Worm (Caenorhabditis elegans): Measurements from ENCODE around the gene nhr-76.

nhr-76 gene

DNA sequence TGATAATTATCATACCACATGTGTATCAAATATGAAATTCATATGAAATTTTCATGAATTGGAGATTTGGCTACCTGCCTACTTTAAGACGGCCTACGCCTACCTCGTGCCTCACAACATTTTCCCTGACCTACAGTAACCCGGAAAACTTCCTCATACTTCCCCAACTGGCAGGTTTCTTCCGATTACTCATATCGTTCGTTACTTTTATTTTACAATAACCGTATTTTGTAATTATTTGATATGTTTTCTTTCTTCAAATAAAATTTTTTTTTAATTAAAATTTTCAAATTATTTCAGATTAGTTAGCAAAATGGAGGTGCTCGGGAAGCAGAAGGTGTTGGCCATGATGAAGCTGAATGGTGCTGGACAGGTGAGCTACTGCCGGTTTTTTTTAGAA lies at the start of gene nhr-76:
Gene nhr-76, plus strand, starts transcription at position 301 of the 400 bp plus-strand sequence.
- TF ChIP-seq snpc-1.1 (tag; optimal IDR thresholded peaks at IDR 0.05; ENCODE audit: insufficient read depth) (no peak), F55B11.4 (tag; optimal IDR thresholded peaks at IDR 0.05; ENCODE audit: borderline replicate concordance, insufficient read depth) (no peak), rpc-1 (optimal IDR thresholded peaks at IDR 0.05) (no peak), rpc-1 (tag; optimal IDR thresholded peaks at IDR 0.05) (no peak), sptf-2 (GFP tag; optimal IDR thresholded peaks at IDR 0.05) (no peak)

ce11 chrIV:580512-580911 lies 46.8 kb upstream of the nhr-76 start:
- no peak for TF ChIP-seq die-1 (tag; optimal IDR thresholded peaks at IDR 0.05)
- no peak for TF ChIP-seq hlh-26 (GFP tag; conservative IDR thresholded peaks at IDR 0.05)
- no peak for TF ChIP-seq Y79H2A.3 (GFP tag; conservative IDR thresholded peaks at IDR 0.05)
- TF ChIP-seq lag-1 (GFP tag; IDR thresholded peaks at IDR 0.05), result no peak
- TF ChIP-seq F22D6.2 (tag; optimal IDR thresholded peaks at IDR 0.05), result no peak
- no peak for TF ChIP-seq lsy-27 (tag; optimal IDR thresholded peaks at IDR 0.05; ENCODE audit: borderline replicate concordance, insufficient read depth)
- TF ChIP-seq C06A6.2 (GFP tag; conservative IDR thresholded peaks at IDR 0.05), result no peak
- TF ChIP-seq zfh-2 (GFP tag; conservative IDR thresholded peaks at IDR 0.05), result peak; percentile 75
- no peak for TF ChIP-seq F49E8.2 (tag; optimal IDR thresholded peaks at IDR 0.05; ENCODE audit: insufficient read depth)
- peak; percentile 7; the same call in 1 of the 2 replicates for TF ChIP-seq egrh-3 (GFP tag; IDR thresholded peaks at IDR 0.05)

ce11 chrIV:582130-582529 lies 45.2 kb upstream of the nhr-76 start, which contains the start of gene F56A11.6:
TSS of gene F56A11.6 (minus strand) at chrIV:582230.
- TF ChIP-seq Y79H2A.3 (GFP tag; conservative IDR thresholded peaks at IDR 0.05), result no peak
- TF ChIP-seq rcor-1 (GFP tag; IDR thresholded peaks at IDR 0.05), result no peak
- no peak for TF ChIP-seq bed-1 (GFP tag; IDR thresholded peaks at IDR 0.05)
- no peak for TF ChIP-seq F10E7.11 (tag; optimal IDR thresholded peaks at IDR 0.05)
- no peak for TF ChIP-seq ceh-91 (GFP tag; IDR thresholded peaks at IDR 0.05)
- no peak for TF ChIP-seq K12H6.12 (tag; optimal IDR thresholded peaks at IDR 0.05)
- no peak for TF ChIP-seq lin-26 (GFP tag; IDR thresholded peaks at IDR 0.05)
- no peak for TF ChIP-seq ztf-6 (GFP tag; IDR thresholded peaks at IDR 0.05)
- no peak for TF ChIP-seq tbx-9 (tag; optimal IDR thresholded peaks at IDR 0.05; ENCODE audit: borderline replicate concordance)
- no peak for TF ChIP-seq athp-1 (tag; optimal IDR thresholded peaks at IDR 0.05)
- TF ChIP-seq hrde-1 (tag; optimal IDR thresholded peaks at IDR 0.05; ENCODE audit: borderline replicate concordance), result no peak
- no peak for TF ChIP-seq egrh-3 (GFP tag; IDR thresholded peaks at IDR 0.05)
- no peak for TF ChIP-seq Y53G8AR.9 (GFP tag; conservative IDR thresholded peaks at IDR 0.05)
- no peak for TF ChIP-seq madf-8 (GFP tag; conservative IDR thresholded peaks at IDR 0.05)
- no peak for TF ChIP-seq madf-3 (GFP tag; IDR thresholded peaks at IDR 0.05)
- no peak for TF ChIP-seq B0336.3 (GFP tag; IDR thresholded peaks at IDR 0.05)
- TF ChIP-seq T26A5.8 (tag; optimal IDR thresholded peaks at IDR 0.05), result no peak

ce11 chrIV:584039-584438 lies 43.3 kb upstream of the nhr-76 start:
- no peak for TF ChIP-seq efl-1 (GFP tag; optimal IDR thresholded peaks at IDR 0.05)
- no peak for TF ChIP-seq atf-7 (tag; optimal IDR thresholded peaks at IDR 0.05)
- no peak for TF ChIP-seq F57A8.1 (GFP tag; optimal IDR thresholded peaks at IDR 0.05)
- no peak for TF ChIP-seq lir-1 (GFP tag; conservative IDR thresholded peaks at IDR 0.05)
- TF ChIP-seq F39B2.1 (GFP tag; IDR thresholded peaks at IDR 0.05), result no peak
- no peak for TF ChIP-seq nfyb-1 (GFP tag; IDR thresholded peaks at IDR 0.05)
- no peak for TF ChIP-seq akir-1 (GFP tag; optimal IDR thresholded peaks at IDR 0.05)
- no peak for TF ChIP-seq zfh-2 (GFP tag; conservative IDR thresholded peaks at IDR 0.05)
- no peak for TF ChIP-seq tbp1 (GFP tag; optimal IDR thresholded peaks at IDR 0.05)
- TF ChIP-seq cebp-2 (GFP tag; IDR thresholded peaks at IDR 0.05), result no peak
- no peak for TF ChIP-seq sptf-2 (GFP tag; optimal IDR thresholded peaks at IDR 0.05)
- TF ChIP-seq sdz-38 (tag; optimal IDR thresholded peaks at IDR 0.05), result no peak
- TF ChIP-seq pha-4 (tag; optimal IDR thresholded peaks at IDR 0.05), result no peak
- TF ChIP-seq nfya-1 (tag; optimal IDR thresholded peaks at IDR 0.05; ENCODE audit: borderline replicate concordance, insufficient read depth), result no peak
